Fruit fly (Drosophila melanogaster) whole organism, embryonic: ENCODE results near the gene CycB3.
A peak's percentile ranks its signal among the peaks of the same experiment; 100 is the strongest.

ENCODE experiments used
- Awh ChIP-seq: fragments of 200-800 bp; sonication (Bioruptor generic); IDR thresholded peaks from 2 replicates; pipeline ENCODE4, ENCODE4 v1.3.6; 2022; ENCODE audit warnings: missing biosample characterization, missing genetic modification characterization
- CG10147 ChIP-seq: fragments of 200-800 bp; sonication (Bioruptor generic); optimal IDR thresholded peaks from 2 replicates; lab custom pipeline; 2019; ENCODE audit warnings: missing biosample characterization, mild to moderate bottlenecking, missing genetic modification characterization, moderate library complexity
- CG10274 ChIP-seq: fragments of 200-800 bp; sonication (Bioruptor generic); optimal IDR thresholded peaks from 3 replicates; lab custom pipeline; 2017; ENCODE audit warnings: missing biosample characterization, mild to moderate bottlenecking, missing genetic modification characterization
- CG12659 ChIP-seq: fragments of 200-800 bp; sonication (Bioruptor generic); optimal IDR thresholded peaks from 3 replicates; lab custom pipeline; 2017; ENCODE audit warnings: mild to moderate bottlenecking, missing biosample characterization, missing genetic modification reagents, missing genetic modification characterization
- CG1602 ChIP-seq: fragments of 200-800 bp; sonication (Bioruptor generic); optimal IDR thresholded peaks from 3 replicates; lab custom pipeline; 2016; ENCODE audit warnings: missing biosample characterization, missing genetic modification characterization
- CG17568 ChIP-seq: fragments of 200-800 bp; sonication (Bioruptor generic); optimal IDR thresholded peaks from 2 replicates; lab custom pipeline; 2018; ENCODE audit warnings: missing biosample characterization, mild to moderate bottlenecking, missing genetic modification characterization, moderate library complexity
- CG17802 ChIP-seq: fragments of 200-800 bp; sonication (Bioruptor generic); optimal IDR thresholded peaks from 2 replicates; lab custom pipeline; 2018; ENCODE audit warnings: missing biosample characterization, mild to moderate bottlenecking, missing genetic modification characterization, moderate library complexity
- CG18764 ChIP-seq: fragments of 200-800 bp; sonication (Bioruptor generic); optimal IDR thresholded peaks from 3 replicates; lab custom pipeline; 2016; ENCODE audit warnings: missing biosample characterization, missing genetic modification characterization
- CG31441 ChIP-seq: fragments of 200-800 bp; sonication (Bioruptor generic); IDR thresholded peaks from 2 replicates; pipeline ENCODE4 v1.3.6; 2022; ENCODE audit warnings: missing biosample characterization, missing genetic modification characterization
- CG6689 ChIP-seq: fragments of 200-800 bp; sonication (Bioruptor generic); IDR thresholded peaks from 2 replicates; pipeline ENCODE4 v1.3.6; 2022; ENCODE audit warnings: missing biosample characterization, missing genetic modification characterization
- CG6854 ChIP-seq: fragments of 200-800 bp; sonication (Bioruptor generic); optimal IDR thresholded peaks from 3 replicates; lab custom pipeline; 2017; ENCODE audit warnings: missing biosample characterization, mild to moderate bottlenecking, missing genetic modification characterization
- CG7271 ChIP-seq: fragments of 200-800 bp; sonication (Bioruptor generic); optimal IDR thresholded peaks from 2 replicates; lab custom pipeline; 2018; ENCODE audit warnings: missing biosample characterization, mild to moderate bottlenecking, missing genetic modification characterization, moderate library complexity
- CG8924 ChIP-seq: fragments of 200-800 bp; optimal IDR thresholded peaks from 3 replicates; lab custom pipeline; 2019; ENCODE audit warnings: missing biosample characterization, mild to moderate bottlenecking, missing genetic modification characterization, moderate library complexity
- Dad ChIP-seq: fragments of 200-800 bp; sonication (Bioruptor generic); optimal IDR thresholded peaks from 3 replicates; lab custom pipeline; 2016; ENCODE audit warnings: missing biosample characterization, missing genetic modification characterization
- ERR ChIP-seq: fragments of 200-800 bp; sonication (Bioruptor generic); optimal IDR thresholded peaks from 2 replicates; lab custom pipeline; 2016; ENCODE audit warnings: missing biosample characterization, missing genetic modification characterization
- Hr78 ChIP-seq, 2 experiments: fragments of 200-800 bp in 1 of 2; fragments of >200 bp in 1 of 2; sonication (Bioruptor generic) in 1 of 2; optimal IDR thresholded peaks; 2 replicates each; lab custom pipeline; 2017 to 2019; ENCODE audit warnings: missing biosample characterization in 2 of 2, missing genetic modification characterization in 2 of 2, mild to moderate bottlenecking in 1 of 2, moderate library complexity in 1 of 2
- MBD-R2 ChIP-seq: fragments of 200-800 bp; sonication (Bioruptor generic); IDR thresholded peaks from 2 replicates; pipeline ENCODE4 v1.3.6; 2022; ENCODE audit warnings: missing biosample characterization, missing genetic modification characterization
- Myb ChIP-seq: fragments of 200-800 bp; sonication (Bioruptor generic); optimal IDR thresholded peaks from 2 replicates; lab custom pipeline; 2016; ENCODE audit warnings: missing biosample characterization, missing genetic modification characterization
- Oli ChIP-seq: fragments of 200-800 bp; sonication (Bioruptor generic); optimal IDR thresholded peaks from 2 replicates; lab custom pipeline; 2018; ENCODE audit warnings: missing biosample characterization, mild to moderate bottlenecking, missing genetic modification characterization, moderate library complexity
- Spps ChIP-seq: fragments of 200-800 bp; sonication (Bioruptor generic); optimal IDR thresholded peaks from 2 replicates; lab custom pipeline; 2018; ENCODE audit warnings: missing biosample characterization, mild to moderate bottlenecking, missing genetic modification characterization
- Ssrp ChIP-seq: fragments of 200-800 bp; sonication (Bioruptor generic); optimal IDR thresholded peaks from 2 replicates; lab custom pipeline; 2018; ENCODE audit warnings: missing biosample characterization, mild to moderate bottlenecking, missing genetic modification characterization, moderate library complexity
- TFAM ChIP-seq: fragments of 200-800 bp; sonication (Bioruptor generic); optimal IDR thresholded peaks from 2 replicates; lab custom pipeline; 2017; ENCODE audit warnings: missing biosample characterization, missing genetic modification characterization, inconsistent platforms
- Usf ChIP-seq: fragments of 200-800 bp; sonication (Bioruptor generic); optimal IDR thresholded peaks from 2 replicates; lab custom pipeline; 2017; ENCODE audit warnings: missing genotype, missing biosample characterization, missing genetic modification characterization
- Vsx1 ChIP-seq: fragments of 200-800 bp; sonication (Bioruptor generic); optimal IDR thresholded peaks from 2 replicates; lab custom pipeline; 2017; ENCODE audit warnings: missing biosample characterization, mild to moderate bottlenecking, missing genetic modification characterization, missing genetic modification reagents
- abd-A ChIP-seq: fragments of 200-800 bp; sonication (Bioruptor generic); optimal IDR thresholded peaks from 3 replicates; lab custom pipeline; 2019; ENCODE audit warnings: missing biosample characterization, mild to moderate bottlenecking, missing genetic modification characterization, moderate library complexity
- chm ChIP-seq: fragments of 200-800 bp; sonication (Bioruptor generic); IDR thresholded peaks from 2 replicates; pipeline ENCODE4 v1.3.6; 2022; ENCODE audit warnings: missing biosample characterization, missing genetic modification characterization
- ci ChIP-seq: fragments of 200-800 bp; sonication (Bioruptor generic); IDR thresholded peaks from 3 replicates; pipeline ENCODE4 v1.3.6; 2022; ENCODE audit warnings: missing biosample characterization, missing genetic modification characterization
- esg ChIP-seq: fragments of 200-800 bp; sonication (Bioruptor generic); conservative IDR thresholded peaks from 2 replicates; pipeline ENCODE4 v1.3.6; 2022; ENCODE audit warnings: missing biosample characterization, missing genetic modification characterization
- ftz-f1 ChIP-seq: fragments of 200-800 bp; sonication (Bioruptor generic); optimal IDR thresholded peaks from 2 replicates; lab custom pipeline; 2016; ENCODE audit warnings: missing biosample characterization, missing genetic modification characterization
- gro ChIP-seq: fragments of 200-800 bp; sonication (Bioruptor generic); optimal IDR thresholded peaks from 2 replicates; lab custom pipeline; 2016; ENCODE audit warnings: missing biosample characterization, missing genetic modification characterization
- gsb-n ChIP-seq: fragments of 200-800 bp; sonication (Bioruptor generic); optimal IDR thresholded peaks from 3 replicates; lab custom pipeline; 2018; ENCODE audit warnings: missing biosample characterization, mild to moderate bottlenecking, missing genetic modification characterization
- gt ChIP-seq: fragments of 200-800 bp; sonication (Bioruptor generic); IDR thresholded peaks from 2 replicates; pipeline ENCODE4 v1.3.6; 2022; ENCODE audit warnings: missing biosample characterization, missing genetic modification characterization
- hbn ChIP-seq: fragments of 200-800 bp; sonication (Bioruptor generic); IDR thresholded peaks from 2 replicates; pipeline ENCODE4 v1.3.6; 2022; ENCODE audit warnings: missing biosample characterization, missing genetic modification characterization; ENCODE audit not compliant: partially characterized antibody
- ind ChIP-seq: fragments of 200-800 bp; sonication (Bioruptor generic); optimal IDR thresholded peaks from 3 replicates; lab custom pipeline; 2016; ENCODE audit warnings: missing biosample characterization, missing genetic modification characterization
- jing ChIP-seq: fragments of 200-800 bp; sonication (Bioruptor generic); optimal IDR thresholded peaks from 2 replicates; lab custom pipeline; 2018; ENCODE audit warnings: missing biosample characterization, mild to moderate bottlenecking, missing genetic modification characterization
- maf-S ChIP-seq: fragments of 200-800 bp; sonication (Bioruptor generic); optimal IDR thresholded peaks from 2 replicates; lab custom pipeline; 2016; ENCODE audit warnings: missing biosample characterization, missing genetic modification characterization
- mld ChIP-seq: fragments of 200-800 bp; sonication (Bioruptor generic); IDR thresholded peaks from 3 replicates; pipeline ENCODE4 v1.3.6; 2022; ENCODE audit warnings: missing biosample characterization, missing genetic modification characterization; ENCODE audit not compliant: partially characterized antibody
- pfk ChIP-seq: fragments of 200-800 bp; sonication (Bioruptor generic); optimal IDR thresholded peaks from 2 replicates; lab custom pipeline; 2018; ENCODE audit warnings: missing biosample characterization, mild to moderate bottlenecking, missing genetic modification characterization, moderate library complexity
- phol ChIP-seq: fragments of 200-800 bp; sonication (Bioruptor generic); optimal IDR thresholded peaks from 3 replicates; lab custom pipeline; 2018; ENCODE audit warnings: missing biosample characterization, mild to moderate bottlenecking, missing genetic modification characterization, moderate library complexity
- pros ChIP-seq: fragments of 200-800 bp; sonication (Bioruptor generic); optimal IDR thresholded peaks from 3 replicates; lab custom pipeline; 2019; ENCODE audit warnings: missing biosample characterization, mild to moderate bottlenecking, missing genetic modification characterization, moderate library complexity
- sd ChIP-seq: fragments of 200-800 bp; sonication (Bioruptor generic); optimal IDR thresholded peaks from 3 replicates; lab custom pipeline; 2018; ENCODE audit warnings: missing biosample characterization, mild to moderate bottlenecking, missing genetic modification characterization, moderate library complexity
- sob ChIP-seq: fragments of 200-800 bp; sonication (Bioruptor generic); IDR thresholded peaks from 2 replicates; pipeline ENCODE4 v1.3.6; 2022; ENCODE audit warnings: missing biosample characterization, missing genetic modification characterization
- ttk ChIP-seq: fragments of 200-800 bp; sonication (Bioruptor generic); IDR thresholded peaks from 2 replicates; pipeline ENCODE4 v2.1.2; 2022; ENCODE audit warnings: missing biosample characterization, missing genetic modification characterization
- tup ChIP-seq: fragments of 200-800 bp; sonication (Bioruptor generic); optimal IDR thresholded peaks from 2 replicates; lab custom pipeline; 2016; ENCODE audit warnings: missing biosample characterization, mild to moderate bottlenecking, missing genetic modification characterization, moderate library complexity
- usp ChIP-seq: fragments of >200 bp; optimal IDR thresholded peaks from 2 replicates; lab custom pipeline; 2017; ENCODE audit warnings: missing biosample characterization, missing genetic modification characterization
- wor ChIP-seq: fragments of 200-800 bp; sonication (Bioruptor generic); IDR thresholded peaks from 2 replicates; pipeline ENCODE4 v1.3.6; 2022; ENCODE audit warnings: missing biosample characterization, missing genetic modification characterization

CycB3 gene

dm6 chr3R:24850420-24850819 lies 20.2 kb downstream of the CycB3 start, which contains the start of gene CG7006 (continued):
- TF ChIP-seq CG7271 (tag; lab: Kevin White, UChicago) (peak; percentile 2), sd (tag; lab: Kevin White, UChicago) (no peak), CG12659 (GFP tag; lab: Kevin White, UChicago) (peak; percentile 82), MBD-R2 (peak; percentile 81), chm (peak; percentile 54; the same call in 1 of the 2 replicates), Hr78 (GFP tag; optimal IDR thresholded peaks at IDR 0.05; lab: Kevin White, UChicago) (no peak), hbn (GFP tag; lab: Robert Waterston, UW) (peak; percentile 77), Dad (GFP tag; lab: Kevin White, UChicago) (peak; percentile 87), CG8924 (tag; lab: Kevin White, UChicago) (no peak), mld (GFP tag; lab: Robert Waterston, UW) (peak; percentile 50; the same call in 1 of the 3 replicates), wor (GFP tag; lab: Robert Waterston, UW) (no peak), ERR (GFP tag; lab: Kevin White, UChicago) (peak; percentile 81), CG1602 (GFP tag; lab: Kevin White, UChicago) (peak; percentile 56), CG17568 (no peak), TFAM (GFP tag; lab: Kevin White, UChicago) (no peak), CG31441 (GFP tag; lab: Robert Waterston, UW) (no peak; the same call in 1 of the 2 replicates), CG10147 (GFP tag; lab: Kevin White, UChicago) (no peak), Oli (no peak), gsb-n (tag; lab: Kevin White, UChicago) (no peak), sob (GFP tag; lab: Robert Waterston, UW) (peak; percentile 95), esg (GFP tag; lab: Robert Waterston, UW) (no peak), ttk (GFP tag; lab: Robert Waterston, UW) (peak; percentile 52), ind (GFP tag; lab: Kevin White, UChicago) (peak; percentile 78), gro (GFP tag; lab: Kevin White, UChicago) (peak; percentile 87), Vsx1 (GFP tag; lab: Kevin White, UChicago) (no peak), maf-S (GFP tag; lab: Kevin White, UChicago) (peak; percentile 84), gt (no peak; the same call in 1 of the 2 replicates), phol (tag; lab: Kevin White, UChicago) (peak; percentile 69), ftz-f1 (GFP tag; lab: Kevin White, UChicago) (no peak), CG6689 (GFP tag; lab: Robert Waterston, UW) (no peak), tup (GFP tag; lab: Kevin White, UChicago) (peak; percentile 49), pfk (GFP tag; lab: Kevin White, UChicago) (no peak), CG10274 (GFP tag; lab: Kevin White, UChicago) (no peak), ci (GFP tag; lab: Robert Waterston, UW) (peak; percentile 77), pros (no peak), Myb (GFP tag; lab: Kevin White, UChicago) (peak; percentile 95), CG18764 (peak; percentile 73), CG6854 (GFP tag; lab: Kevin White, UChicago) (no peak), abd-A (no peak), CG17802 (tag; lab: Kevin White, UChicago) (peak; percentile 36), jing (GFP tag; lab: Kevin White, UChicago) (no peak), usp (GFP tag; lab: Kevin White, UChicago) (no peak), Ssrp (tag; lab: Kevin White, UChicago) (no peak), Usf (GFP tag; lab: Kevin White, UChicago) (peak; percentile 55), Spps (tag; lab: Kevin White, UChicago) (no peak), Awh (GFP tag; lab: Robert Waterston, UW) (no peak)
